Fruit fly (Drosophila melanogaster): ENCODE data around the gene CG33689.

CG33689 gene

DNA sequence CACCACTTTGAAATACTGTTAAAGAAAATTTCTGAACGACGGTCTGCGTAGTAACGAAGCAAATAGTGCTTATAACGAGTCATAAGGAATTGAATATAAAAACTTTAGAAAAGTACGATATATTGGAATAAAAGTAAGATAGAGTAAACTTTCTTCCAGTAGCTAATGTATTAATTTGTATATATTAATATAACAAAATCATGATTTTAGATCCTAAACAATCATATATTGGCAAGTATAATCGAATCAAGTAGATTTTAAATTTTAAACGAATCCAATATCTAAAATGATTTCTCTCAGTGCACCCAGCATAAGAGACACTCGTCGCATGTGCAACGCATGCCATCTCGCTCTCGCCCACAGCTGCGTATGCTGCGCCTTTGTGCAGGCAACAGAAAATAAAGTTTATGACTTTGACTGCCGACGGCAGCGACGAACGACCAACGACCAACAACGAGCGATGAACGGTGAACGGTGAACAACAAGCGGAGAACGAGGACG, 18.6 kb upstream of the CG33689 start (continued):
- TF ChIP-seq Dip3 (GFP tag; optimal IDR thresholded peaks at IDR 0.05): no peak
- TF ChIP-seq tgo (GFP tag; IDR thresholded peaks at IDR 0.05): no peak
- TF ChIP-seq NFAT (GFP tag; IDR thresholded peaks at IDR 0.05): no peak
- TF ChIP-seq bcd (GFP tag; optimal IDR thresholded peaks at IDR 0.05): peak; percentile 15
- no peak for TF ChIP-seq H2.0 (GFP tag; IDR thresholded peaks at IDR 0.05)
- TF ChIP-seq Meics (GFP tag; optimal IDR thresholded peaks at IDR 0.05): peak; percentile 22
- no peak for TF ChIP-seq Lhr (GFP tag; optimal IDR thresholded peaks at IDR 0.05)
- TF ChIP-seq CG31224 (GFP tag; IDR thresholded peaks at IDR 0.05): no peak
- no peak for TF ChIP-seq CG16779 (GFP tag; IDR thresholded peaks at IDR 0.05)
- TF ChIP-seq ranshi (GFP tag; IDR thresholded peaks at IDR 0.05): peak; percentile 31; the same call in 1 of the 2 replicates
- peak; percentile 15; the same call in 1 of the 2 replicates for TF ChIP-seq CG6689 (GFP tag; IDR thresholded peaks at IDR 0.05)
- TF ChIP-seq CG16813 (GFP tag; IDR thresholded peaks at IDR 0.05; ENCODE audit: partially characterized antibody): no peak
- TF ChIP-seq CG12744 (GFP tag; optimal IDR thresholded peaks at IDR 0.05): no peak
- no peak for TF ChIP-seq fu2 (GFP tag; optimal IDR thresholded peaks at IDR 0.05)
- TF ChIP-seq lilli (GFP tag; optimal IDR thresholded peaks at IDR 0.05): no peak
- no peak for TF ChIP-seq CG12769 (tag; optimal IDR thresholded peaks at IDR 0.05)
- TF ChIP-seq h (optimal IDR thresholded peaks at IDR 0.05): no peak
- no peak for TF ChIP-seq Nf-YC (tag; optimal IDR thresholded peaks at IDR 0.05)
- TF ChIP-seq CG13123 (GFP tag; optimal IDR thresholded peaks at IDR 0.05): no peak
- TF ChIP-seq Bgb (GFP tag; IDR thresholded peaks at IDR 0.05; ENCODE audit: partially characterized antibody): no peak
- no peak for TF ChIP-seq CG4328 (GFP tag; optimal IDR thresholded peaks at IDR 0.05)
- no peak for TF ChIP-seq hth (optimal IDR thresholded peaks at IDR 0.05)
- no peak; the same call in 2 of the 3 replicates for TF ChIP-seq Opbp (GFP tag; IDR thresholded peaks at IDR 0.05; ENCODE audit: partially characterized antibody)
- no peak for TF ChIP-seq Antp (GFP tag; optimal IDR thresholded peaks at IDR 0.05)
- no peak for TF ChIP-seq schlank (tag; optimal IDR thresholded peaks at IDR 0.05)
- TF ChIP-seq danr (GFP tag; IDR thresholded peaks at IDR 0.05): no peak
- TF ChIP-seq wor (GFP tag; IDR thresholded peaks at IDR 0.05): no peak
- no peak for TF ChIP-seq repo (GFP tag; optimal IDR thresholded peaks at IDR 0.05)
- no peak for TF ChIP-seq Dad (GFP tag; optimal IDR thresholded peaks at IDR 0.05)
- no peak for TF ChIP-seq Gug (GFP tag; IDR thresholded peaks at IDR 0.05)
- no peak for TF ChIP-seq CG43689 (GFP tag; IDR thresholded peaks at IDR 0.05)
- no peak for TF ChIP-seq CG14050 (GFP tag; IDR thresholded peaks at IDR 0.05)
- no peak for TF ChIP-seq sna (GFP tag; IDR thresholded peaks at IDR 0.05; ENCODE audit: partially characterized antibody)
- no peak for TF ChIP-seq CG12104 (GFP tag; optimal IDR thresholded peaks at IDR 0.05)
- TF ChIP-seq dm (GFP tag; optimal IDR thresholded peaks at IDR 0.05): no peak
- TF ChIP-seq Neu2 (GFP tag; optimal IDR thresholded peaks at IDR 0.05; ENCODE audit: borderline replicate concordance): no peak
- TF ChIP-seq Ets97D (GFP tag; optimal IDR thresholded peaks at IDR 0.05): no peak
- TF ChIP-seq NC2α (GFP tag; optimal IDR thresholded peaks at IDR 0.05): no peak
- no peak for TF ChIP-seq Sin3A (optimal IDR thresholded peaks at IDR 0.05)
- no peak for TF ChIP-seq GATAe (GFP tag; conservative IDR thresholded peaks at IDR 0.05)
- TF ChIP-seq fd102C (GFP tag; optimal IDR thresholded peaks at IDR 0.05): no peak
- TF ChIP-seq CG33213 (GFP tag; optimal IDR thresholded peaks at IDR 0.05): no peak
- no peak for TF ChIP-seq odd (GFP tag; optimal IDR thresholded peaks at IDR 0.05)
- TF ChIP-seq HHEX (GFP tag; optimal IDR thresholded peaks at IDR 0.05): no peak
- TF ChIP-seq CG7745 (tag; optimal IDR thresholded peaks at IDR 0.05): no peak
- TF ChIP-seq Drgx (GFP tag; IDR thresholded peaks at IDR 0.05): peak; percentile 77
- peak; percentile 75 for TF ChIP-seq nmo (GFP tag; optimal IDR thresholded peaks at IDR 0.05)
- TF ChIP-seq CG18011 (GFP tag; optimal IDR thresholded peaks at IDR 0.05): no peak
- TF ChIP-seq CG15514 (GFP tag; optimal IDR thresholded peaks at IDR 0.05): no peak
- no peak for TF ChIP-seq CG15011 (GFP tag; optimal IDR thresholded peaks at IDR 0.05)
- no peak for TF ChIP-seq CG5180 (GFP tag; optimal IDR thresholded peaks at IDR 0.05)
- no peak for TF ChIP-seq gsb (GFP tag; IDR thresholded peaks at IDR 0.05)
- TF ChIP-seq salm (tag; optimal IDR thresholded peaks at IDR 0.05): no peak
